Worm (Caenorhabditis elegans) whole organism, L4 larva: ENCODE data around the gene Y62E10A.13.

ENCODE experiments used
- F44E2.7 ChIP-seq: fragments of 200-800 bp; sonication (Bioruptor generic); IDR thresholded peaks from 2 replicates; pipeline ENCODE4 v2.1.2; 2022; ENCODE audit warnings: missing genetic modification characterization, missing compliant biosample characterization
- Y105C5A.15 ChIP-seq: fragments of 200-800 bp; sonication (Bioruptor generic); IDR thresholded peaks from 2 replicates; pipeline ENCODE4 v1.3.6; 2022; ENCODE audit warnings: missing genetic modification characterization, missing compliant biosample characterization
- Y5F2A.4 ChIP-seq: fragments of 200-800 bp; sonication (Bioruptor generic); optimal IDR thresholded peaks from 2 replicates; lab custom pipeline; 2018; ENCODE audit warnings: mild to moderate bottlenecking, missing genetic modification characterization, missing compliant biosample characterization
- aha-1 ChIP-seq: fragments of 150-350 bp; peaks from one replicate; lab custom pipeline; 2014; ENCODE audit warnings: missing biosample characterization, missing genetic modification characterization
- attf-4 ChIP-seq: sonication (generic microtip); optimal IDR thresholded peaks from 3 replicates; lab custom pipeline; 2017; ENCODE audit warnings: missing biosample characterization, missing genetic modification characterization
- ceh-62 ChIP-seq: sonication (generic microtip); optimal IDR thresholded peaks from 2 replicates; lab custom pipeline; 2017; ENCODE audit warnings: missing biosample characterization, missing genetic modification characterization
- ceh-82 ChIP-seq: sonication (generic microtip); optimal IDR thresholded peaks from 2 replicates; lab custom pipeline; 2017; ENCODE audit warnings: missing biosample characterization, missing genetic modification characterization
- ctbp-1 ChIP-seq: fragments of 200-800 bp; sonication (Bioruptor generic); IDR thresholded peaks from 2 replicates; pipeline ENCODE4 v1.3.6; 2022; ENCODE audit warnings: missing genetic modification reagents, missing genetic modification characterization, missing compliant biosample characterization
- daf-16 ChIP-seq, 3 experiments: sonication (generic microtip); optimal IDR thresholded peaks; 2 replicates each; lab custom pipeline; 2016 to 2017; ENCODE audit warnings: missing genetic modification characterization in 3 of 3, missing genetic modification reagents in 3 of 3, mild to moderate bottlenecking in 2 of 3, missing compliant biosample characterization in 2 of 3, missing biosample characterization in 1 of 3, moderate library complexity in 1 of 3
- daf-19 ChIP-seq: fragments of 200-800 bp; sonication (Bioruptor generic); conservative IDR thresholded peaks from 2 replicates; pipeline ENCODE4 v1.3.6; 2022; ENCODE audit warnings: missing genetic modification characterization, missing compliant biosample characterization
- egl-43 ChIP-seq: fragments of 200-800 bp; sonication (Bioruptor generic); IDR thresholded peaks from 2 replicates; pipeline ENCODE4 v1.3.6; 2022; ENCODE audit warnings: missing genetic modification reagents, missing genetic modification characterization, missing compliant biosample characterization
- hif-1 ChIP-seq, 2 experiments: sonication (generic microtip); optimal IDR thresholded peaks; 2 replicates each; lab custom pipeline; 2016 to 2017; ENCODE audit warnings: missing compliant biosample characterization in 2 of 2, missing genetic modification characterization in 2 of 2, missing genetic modification reagents in 2 of 2, missing genotype in 2 of 2, mild to moderate bottlenecking in 1 of 2
- hmg-1.1 ChIP-seq: fragments of 200-800 bp; sonication (Bioruptor generic); IDR thresholded peaks from 2 replicates; pipeline ENCODE4 v1.3.6; 2022; ENCODE audit warnings: missing genetic modification reagents, missing genetic modification characterization, missing compliant biosample characterization
- jun-1 ChIP-seq: fragments of 150-350 bp; optimal IDR thresholded peaks from 2 replicates; lab custom pipeline; 2014; ENCODE audit warnings: missing biosample characterization, missing genetic modification reagents, missing genetic modification characterization
- lin-1 ChIP-seq: fragments of 200-800 bp; sonication (Bioruptor generic); IDR thresholded peaks from 2 replicates; pipeline ENCODE4 v1.3.6; 2022; ENCODE audit warnings: missing genetic modification reagents, missing genetic modification characterization, missing compliant biosample characterization
- lin-15B ChIP-seq: fragments of 150-350 bp; sonication (generic microtip); optimal IDR thresholded peaks from 3 replicates; lab custom pipeline; 2014; ENCODE audit warnings: missing biosample characterization, missing genetic modification characterization
- lin-29 ChIP-seq: fragments of 200-800 bp; sonication (Bioruptor generic); IDR thresholded peaks from 2 replicates; pipeline ENCODE4 v1.3.6; 2022; ENCODE audit warnings: missing genetic modification reagents, missing genetic modification characterization, missing compliant biosample characterization
- lin-38 ChIP-seq: fragments of 200-800 bp; sonication (Bioruptor generic); IDR thresholded peaks from 2 replicates; pipeline ENCODE4 v1.3.6; 2022; ENCODE audit warnings: missing genetic modification reagents, missing genetic modification characterization, missing compliant biosample characterization
- lsy-2 ChIP-seq, 2 experiments: fragments of 150-350 bp in 1 of 2; sonication (generic microtip) in 1 of 2; optimal IDR thresholded peaks; 2 replicates each; lab custom pipeline; 2014 to 2017; ENCODE audit warnings: missing biosample characterization in 2 of 2, missing genetic modification characterization in 2 of 2
- madf-5 ChIP-seq, 2 experiments: fragments of 200-800 bp; sonication (Bioruptor generic); IDR thresholded peaks; 2 replicates each; pipeline ENCODE4 v1.3.6; 2022; ENCODE audit warnings: missing compliant biosample characterization in 2 of 2, missing genetic modification characterization in 2 of 2
- madf-9 ChIP-seq: fragments of 200-800 bp; sonication (Bioruptor generic); conservative IDR thresholded peaks from 2 replicates; pipeline ENCODE4 v1.3.6; 2022; ENCODE audit warnings: missing genetic modification reagents, missing genetic modification characterization, missing compliant biosample characterization
- mep-1 ChIP-seq: fragments of 150-350 bp; sonication (generic microtip); optimal IDR thresholded peaks from 3 replicates; lab custom pipeline; 2014; ENCODE audit warnings: missing biosample characterization, missing genetic modification characterization
- mxl-3 ChIP-seq: fragments of 200-800 bp; sonication (Bioruptor generic); optimal IDR thresholded peaks from 2 replicates; lab custom pipeline; 2018; ENCODE audit warnings: mild to moderate bottlenecking, missing genetic modification characterization, missing compliant biosample characterization
- nhr-102 ChIP-seq: sonication (generic microtip); optimal IDR thresholded peaks from 2 replicates; lab custom pipeline; 2016; ENCODE audit warnings: mild to moderate bottlenecking, missing genetic modification characterization, moderate library complexity, missing compliant biosample characterization
- nhr-28 ChIP-seq: fragments of 150-350 bp; optimal IDR thresholded peaks from 2 replicates; lab custom pipeline; 2014; ENCODE audit warnings: missing biosample characterization, missing genetic modification characterization
- nhr-41 ChIP-seq: fragments of 200-800 bp; sonication (Bioruptor generic); IDR thresholded peaks from 2 replicates; pipeline ENCODE4 v1.3.6; 2022; ENCODE audit warnings: missing genetic modification reagents, missing genetic modification characterization, missing compliant biosample characterization
- nhr-6 ChIP-seq: fragments of 150-350 bp; optimal IDR thresholded peaks from 2 replicates; lab custom pipeline; 2014; ENCODE audit warnings: missing biosample characterization, missing genetic modification characterization
- nhr-76 ChIP-seq: fragments of 150-350 bp; optimal IDR thresholded peaks from 2 replicates; lab custom pipeline; 2014; ENCODE audit warnings: missing biosample characterization, missing genetic modification characterization
- pha-4 ChIP-seq, 2 experiments: fragments of 150-350 bp in 1 of 2; fragments of 200-800 bp in 1 of 2; sonication (Bioruptor generic) in 1 of 2; IDR thresholded peaks in 1 of 2; optimal IDR thresholded peaks in 1 of 2; 2 replicates each; pipeline versions ENCODE4 v1.3.6 to Lab custom; 2014 to 2022; ENCODE audit warnings: missing genetic modification characterization in 2 of 2, missing genetic modification reagents in 2 of 2, missing biosample characterization in 1 of 2, missing compliant biosample characterization in 1 of 2
- skn-1 ChIP-seq: fragments of 150-350 bp; optimal IDR thresholded peaks from 2 replicates; lab custom pipeline; 2014; ENCODE audit warnings: missing biosample characterization, missing genetic modification characterization
- snpc-1.2 ChIP-seq: fragments of 200-800 bp; sonication (Bioruptor generic); IDR thresholded peaks from 2 replicates; pipeline ENCODE4 v1.3.6; 2022; ENCODE audit warnings: missing genetic modification reagents, missing genetic modification characterization, missing compliant biosample characterization
- unc-130 ChIP-seq: sonication (generic microtip); optimal IDR thresholded peaks from 2 replicates; lab custom pipeline; 2016; ENCODE audit warnings: missing genetic modification reagents, missing genetic modification characterization, missing compliant biosample characterization
- vab-7 ChIP-seq: fragments of 200-800 bp; sonication (Bioruptor generic); IDR thresholded peaks from 2 replicates; pipeline ENCODE4 v1.3.6; 2022; ENCODE audit warnings: missing genetic modification reagents, missing genetic modification characterization, missing compliant biosample characterization
- zip-2 ChIP-seq: fragments of 150-350 bp; optimal IDR thresholded peaks from 2 replicates; lab custom pipeline; 2014; ENCODE audit warnings: missing biosample characterization, missing genetic modification characterization
- ztf-11 ChIP-seq: fragments of 150-350 bp; optimal IDR thresholded peaks from 2 replicates; lab custom pipeline; 2014; ENCODE audit warnings: missing biosample characterization, missing genetic modification characterization
- ztf-7 ChIP-seq: fragments of 150-350 bp; optimal IDR thresholded peaks from 2 replicates; lab custom pipeline; 2014; ENCODE audit warnings: missing biosample characterization, missing genetic modification characterization

The Y62E10A.13 gene

ce11 chrIV:13386043-13386442, 12.8 kb downstream of the Y62E10A.13 start, which contains the start of the genes Y62E10A.20, Y62E10A.23 and mdt-9 (continued):
- TF ChIP-seq pha-4 (GFP tag; IDR thresholded peaks at IDR 0.05; lab: Robert Waterston, UW) (no peak), pha-4 (tag; optimal IDR thresholded peaks at IDR 0.05; lab: Kevin White, UChicago) (peak; percentile 29), lin-15B (peak; percentile 7), snpc-1.2 (GFP tag; lab: Robert Waterston, UW) (0 out of 2 replicates have a peak, but pooled peaks have one; percentile 67), nhr-41 (GFP tag; lab: Robert Waterston, UW) (no peak), aha-1 (tag; lab: Kevin White, UChicago) (peak; percentile 96), hmg-1.1 (peak; percentile 59), daf-16 (GFP tag; optimal IDR thresholded peaks at IDR 0.05; lab: Kevin White, UChicago) (no peak), daf-16 (tag; optimal IDR thresholded peaks at IDR 0.05; lab: Kevin White, UChicago) (peak; percentile 31), ctbp-1 (peak; percentile 14; the same call in 1 of the 2 replicates), unc-130 (GFP tag; lab: Kevin White, UChicago) (peak; percentile 78), nhr-28 (tag; lab: Kevin White, UChicago) (peak; percentile 30), Y5F2A.4 (GFP tag; lab: Kevin White, UChicago) (no peak), lsy-2 (tag; optimal IDR thresholded peaks at IDR 0.05; lab: Kevin White, UChicago) (peak in 1 of 2 experiments; percentile 89), mxl-3 (no peak), skn-1 (no peak), nhr-6 (tag; lab: Kevin White, UChicago) (peak; percentile 92), nhr-76 (tag; lab: Kevin White, UChicago) (no peak), ztf-11 (no peak)

- TF ChIP-seq ztf-7 (tag; lab: Kevin White, UChicago) (no peak), snpc-1.2 (GFP tag; lab: Robert Waterston, UW) (no peak), lin-29 (GFP tag; lab: Robert Waterston, UW) (no peak), hmg-1.1 (0 out of 2 replicates have a peak, but pooled peaks have one; percentile 40), F44E2.7 (GFP tag; lab: Robert Waterston, UW) (no peak), egl-43 (GFP tag; lab: Robert Waterston, UW) (no peak), vab-7 (GFP tag; lab: Robert Waterston, UW) (no peak), mep-1 (tag; lab: Kevin White, UChicago) (peak; percentile 10), jun-1 (tag; lab: Kevin White, UChicago) (no peak), ceh-62 (tag; lab: Kevin White, UChicago) (no peak), aha-1 (tag; lab: Kevin White, UChicago) (peak; percentile 60), lin-38 (GFP tag; lab: Robert Waterston, UW) (peak; percentile 32; the same call in 1 of the 2 replicates), hif-1 (tag; optimal IDR thresholded peaks at IDR 0.05; lab: Kevin White, UChicago) (peak in 1 of 2 experiments; percentile 19)
Measured at ce11 chrIV:13383763-13384436, 15.0 kb downstream of the Y62E10A.13 start, which contains the start of gene rab-19. Gene rab-19, minus strand, starts transcription at chrIV:13384386.

ce11 chrIV:13381823-13382222, 17.0 kb downstream of the Y62E10A.13 start, which contains the start of gene emc-3:
Gene emc-3, minus strand, starts transcription at chrIV:13381923.
- no peak for TF ChIP-seq madf-9 (GFP tag; lab: Robert Waterston, UW)
- TF ChIP-seq zip-2 = no peak
- no peak for TF ChIP-seq nhr-28 (tag; lab: Kevin White, UChicago)
- no peak for TF ChIP-seq Y105C5A.15 (GFP tag; lab: Robert Waterston, UW)
- TF ChIP-seq ceh-82 (tag; lab: Kevin White, UChicago) = no peak
- no peak for TF ChIP-seq attf-4 (tag; lab: Kevin White, UChicago)
- TF ChIP-seq hmg-1.1 = no peak
- TF ChIP-seq nhr-102 (tag; lab: Kevin White, UChicago) = no peak
- no peak for TF ChIP-seq daf-19
- no peak for TF ChIP-seq lin-1 (GFP tag; lab: Robert Waterston, UW)
- no peak for TF ChIP-seq madf-5 (GFP tag; IDR thresholded peaks at IDR 0.05; lab: Robert Waterston, UW)
- no peak for TF ChIP-seq F44E2.7 (GFP tag; lab: Robert Waterston, UW)
